Fruit fly (Drosophila melanogaster): ENCODE results near the gene Mco3.

The Mco3 gene

dm6 chr3R:25884301-25884700 is 13.0 kb upstream of the Mco3 start (continued):
- peak; percentile 91 for TF ChIP-seq gem (tag; optimal IDR thresholded peaks at IDR 0.05)
- TF ChIP-seq D19B (GFP tag; optimal IDR thresholded peaks at IDR 0.05) = no peak
- TF ChIP-seq CG3407 (GFP tag; optimal IDR thresholded peaks at IDR 0.05) = peak; percentile 59
- no peak for TF ChIP-seq fru (optimal IDR thresholded peaks at IDR 0.05)
- TF ChIP-seq bsh (GFP tag; optimal IDR thresholded peaks at IDR 0.05) = peak in 1 of 2 experiments; percentile 91
- TF ChIP-seq chif (GFP tag; optimal IDR thresholded peaks at IDR 0.05) = peak in 1 of 2 experiments; percentile 33
- TF ChIP-seq Bgb (GFP tag; IDR thresholded peaks at IDR 0.05; ENCODE audit: partially characterized antibody) = no peak
- TF ChIP-seq ara (GFP tag; IDR thresholded peaks at IDR 0.05) = peak; percentile 44; the same call in 1 of the 2 replicates
- no peak for TF ChIP-seq CG16779 (GFP tag; IDR thresholded peaks at IDR 0.05)
- TF ChIP-seq Fer2 (tag; optimal IDR thresholded peaks at IDR 0.05) = no peak

- 0 out of 2 replicates have a peak, but pooled peaks have one; percentile 19 for TF ChIP-seq CG14441 (GFP tag; IDR thresholded peaks at IDR 0.05)
- TF ChIP-seq CG17186 (GFP tag; optimal IDR thresholded peaks at IDR 0.05) = no peak
- peak; percentile 86 for TF ChIP-seq fd64A (GFP tag; optimal IDR thresholded peaks at IDR 0.05)
- peak; percentile 75 for TF ChIP-seq CG3407 (GFP tag; optimal IDR thresholded peaks at IDR 0.05)
- peak; percentile 74 for TF ChIP-seq CG17568 (GFP tag; optimal IDR thresholded peaks at IDR 0.05)
- peak; percentile 44 for TF ChIP-seq Mes4 (GFP tag; optimal IDR thresholded peaks at IDR 0.05)
- no peak for TF ChIP-seq Fer2 (tag; optimal IDR thresholded peaks at IDR 0.05)
- peak; percentile 42 for TF ChIP-seq CG1233 (GFP tag; optimal IDR thresholded peaks at IDR 0.05)
- peak; percentile 6 for TF ChIP-seq CG31365 (tag; optimal IDR thresholded peaks at IDR 0.05)
- no peak for TF ChIP-seq CG9932 (GFP tag; IDR thresholded peaks at IDR 0.05)
- peak; percentile 57 for TF ChIP-seq CG12219 (GFP tag; optimal IDR thresholded peaks at IDR 0.05)
- TF ChIP-seq CG6254 (GFP tag; optimal IDR thresholded peaks at IDR 0.05) = peak; percentile 41
- no peak for TF ChIP-seq trh (GFP tag; optimal IDR thresholded peaks at IDR 0.05)
- peak; percentile 9 for TF ChIP-seq CG17829 (tag; optimal IDR thresholded peaks at IDR 0.05)
- 0 out of 2 replicates have a peak, but pooled peaks have one; percentile 27 for TF ChIP-seq E2f2 (GFP tag; IDR thresholded peaks at IDR 0.05)
- TF ChIP-seq CG11398 (GFP tag; optimal IDR thresholded peaks at IDR 0.05) = peak; percentile 30
- peak; percentile 50 for TF ChIP-seq twi (tag; optimal IDR thresholded peaks at IDR 0.05)
- TF ChIP-seq onecut (GFP tag; IDR thresholded peaks at IDR 0.05) = peak; percentile 29; the same call in 1 of the 2 replicates
- TF ChIP-seq BtbVII (GFP tag; optimal IDR thresholded peaks at IDR 0.05) = peak; percentile 1
- TF ChIP-seq CG15601 (tag; optimal IDR thresholded peaks at IDR 0.05) = peak; percentile 83
- TF ChIP-seq CG6813 (GFP tag; optimal IDR thresholded peaks at IDR 0.05) = peak; percentile 20
- TF ChIP-seq CG8359 (GFP tag; optimal IDR thresholded peaks at IDR 0.05; ENCODE audit: borderline replicate concordance) = peak; percentile 19
- peak; percentile 34 for TF ChIP-seq HmgZ (tag; optimal IDR thresholded peaks at IDR 0.05)
- TF ChIP-seq CG14667 (GFP tag; IDR thresholded peaks at IDR 0.05) = no peak
- peak; percentile 73 for TF ChIP-seq MTF-1 (GFP tag; optimal IDR thresholded peaks at IDR 0.05; ENCODE audit: borderline replicate concordance)
- peak; percentile 51; the same call in 1 of the 2 replicates for TF ChIP-seq CG1024 (GFP tag; IDR thresholded peaks at IDR 0.05)
- peak; percentile 34 for TF ChIP-seq fd102C (GFP tag; optimal IDR thresholded peaks at IDR 0.05)
- TF ChIP-seq lab (GFP tag; optimal IDR thresholded peaks at IDR 0.05) = peak; percentile 22
- peak; percentile 17 for TF ChIP-seq CG18262 (tag; optimal IDR thresholded peaks at IDR 0.05)
- TF ChIP-seq CG14710 (tag; optimal IDR thresholded peaks at IDR 0.05) = peak; percentile 44
- TF ChIP-seq CG12942 (GFP tag; optimal IDR thresholded peaks at IDR 0.05) = no peak
- TF ChIP-seq dmrt11E (tag; optimal IDR thresholded peaks at IDR 0.05) = peak; percentile 46
- TF ChIP-seq gem (tag; optimal IDR thresholded peaks at IDR 0.05) = peak; percentile 31
- TF ChIP-seq vnd (GFP tag; IDR thresholded peaks at IDR 0.05; ENCODE audit: partially characterized antibody) = no peak
- TF ChIP-seq dpn (GFP tag; optimal IDR thresholded peaks at IDR 0.05) = no peak
- TF ChIP-seq bsh (GFP tag; optimal IDR thresholded peaks at IDR 0.05) = peak in 1 of 2 experiments; percentile 62
- TF ChIP-seq pfk (GFP tag; optimal IDR thresholded peaks at IDR 0.05) = peak; percentile 24
- TF ChIP-seq CG33557 (GFP tag; optimal IDR thresholded peaks at IDR 0.05) = peak; percentile 77
- TF ChIP-seq gsb-n (tag; optimal IDR thresholded peaks at IDR 0.05) = peak; percentile 38
- peak; percentile 86 for TF ChIP-seq ATbp (GFP tag; optimal IDR thresholded peaks at IDR 0.05)
- TF ChIP-seq CG12236 (GFP tag; optimal IDR thresholded peaks at IDR 0.05) = peak; percentile 38
These were observed 12.1 kb upstream of the Mco3 start for dm6 chr3R:25885136-25885535.

All from whole organism, embryonic.